Worm (Caenorhabditis elegans): ENCODE results near the gene D1005.10.
A peak's percentile ranks its signal among the peaks of the same experiment; 100 is the strongest.

Gene D1005.10

DNA sequence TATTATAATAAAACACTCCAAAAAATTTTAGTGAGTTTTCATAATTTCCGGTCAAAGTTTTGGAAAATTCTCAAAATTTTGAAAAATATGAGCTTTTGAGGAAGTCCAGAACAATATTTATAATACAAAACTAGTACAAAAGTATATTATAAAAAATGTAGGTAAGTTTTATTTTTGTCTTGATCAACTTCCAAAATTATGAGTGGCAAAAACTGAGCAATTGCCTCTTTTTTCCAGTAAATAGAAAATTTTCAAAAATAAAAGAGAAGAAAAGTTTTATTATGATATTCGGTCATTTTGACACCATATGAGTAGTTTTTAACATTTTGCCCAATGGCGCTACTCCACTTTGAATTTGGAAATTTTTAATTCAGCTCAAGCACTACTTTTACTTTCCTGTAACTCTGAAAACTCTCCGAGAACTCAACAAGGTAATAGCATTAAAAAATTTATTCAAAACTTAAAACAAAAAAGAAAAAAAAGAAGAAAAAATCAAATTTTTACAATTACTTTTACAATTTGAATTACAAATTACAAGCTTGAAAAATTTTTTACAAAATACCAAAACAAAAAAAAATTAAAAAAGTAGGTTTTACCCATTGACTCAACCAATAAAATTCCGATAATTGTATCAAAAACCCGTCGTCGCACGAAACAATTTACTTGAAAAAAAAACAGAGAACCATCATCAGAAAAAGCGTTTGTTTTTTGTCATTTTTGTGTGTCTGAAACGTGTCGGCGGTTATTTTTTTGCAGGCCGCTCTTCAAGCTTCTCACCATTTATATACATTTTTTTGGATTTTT, 17.9 kb upstream of the D1005.10 start (continued):
- TF ChIP-seq hlh-4 (tag; optimal IDR thresholded peaks at IDR 0.05) (no peak), lin-39 (tag; optimal IDR thresholded peaks at IDR 0.05) (peak; percentile 53), nhr-12 (tag; optimal IDR thresholded peaks at IDR 0.05) (no peak), vab-15 (tag; optimal IDR thresholded peaks at IDR 0.05) (peak; percentile 77), ztf-11 (tag; optimal IDR thresholded peaks at IDR 0.05) (no peak), alr-1 (tag; optimal IDR thresholded peaks at IDR 0.05; ENCODE audit: borderline replicate concordance) (no peak), unc-62 (GFP tag; optimal IDR thresholded peaks at IDR 0.05) (no peak), blmp-1 (tag; optimal IDR thresholded peaks at IDR 0.05) (no peak), ceh-63 (GFP tag; optimal IDR thresholded peaks at IDR 0.05) (no peak), snu-23 (GFP tag; optimal IDR thresholded peaks at IDR 0.05) (peak; percentile 72), ceh-88 (GFP tag; IDR thresholded peaks at IDR 0.05) (peak; percentile 87), ceh-82 (tag; optimal IDR thresholded peaks at IDR 0.05) (peak in 1 of 3 experiments; percentile 16), lin-14 (GFP tag; optimal IDR thresholded peaks at IDR 0.05) (peak; percentile 47), sptf-1 (tag; optimal IDR thresholded peaks at IDR 0.05) (no peak), mep-1 (tag; optimal IDR thresholded peaks at IDR 0.05) (peak; percentile 83), fkh-10 (GFP tag; optimal IDR thresholded peaks at IDR 0.05) (no peak), lsy-2 (tag; optimal IDR thresholded peaks at IDR 0.05) (peak; percentile 37 to 52), lin-35 (GFP tag; optimal IDR thresholded peaks at IDR 0.05) (peak in 1 of 2 experiments; percentile 73), ets-5 (GFP tag; IDR thresholded peaks at IDR 0.05) (no peak), C34B4.2 (tag; optimal IDR thresholded peaks at IDR 0.05) (peak; percentile 7), nhr-77 (tag; optimal IDR thresholded peaks at IDR 0.05) (no peak), nhr-19 (GFP tag; conservative IDR thresholded peaks at IDR 0.05) (peak; percentile 79), grh-1 (GFP tag; IDR thresholded peaks at IDR 0.05) (peak; percentile 61), isw-1 (GFP tag; IDR thresholded peaks at IDR 0.05) (peak; percentile 25; the same call in 1 of the 2 replicates), skn-1 (tag; optimal IDR thresholded peaks at IDR 0.05) (peak; percentile 94), efl-1 (optimal IDR thresholded peaks at IDR 0.05) (no peak), efl-1 (GFP tag; optimal IDR thresholded peaks at IDR 0.05 in 1 of 2) (peak in 1 of 2 experiments; percentile 93), efl-3 (GFP tag; optimal IDR thresholded peaks at IDR 0.05) (no peak), F16B12.6 (tag; optimal IDR thresholded peaks at IDR 0.05) (no peak), dsc-1 (tag; optimal IDR thresholded peaks at IDR 0.05) (no peak), rnt-1 (tag; optimal IDR thresholded peaks at IDR 0.05) (peak; percentile 55), swsn-7 (tag; optimal IDR thresholded peaks at IDR 0.05) (peak; percentile 32), ceh-8 (GFP tag; optimal IDR thresholded peaks at IDR 0.05) (no peak)

DNA sequence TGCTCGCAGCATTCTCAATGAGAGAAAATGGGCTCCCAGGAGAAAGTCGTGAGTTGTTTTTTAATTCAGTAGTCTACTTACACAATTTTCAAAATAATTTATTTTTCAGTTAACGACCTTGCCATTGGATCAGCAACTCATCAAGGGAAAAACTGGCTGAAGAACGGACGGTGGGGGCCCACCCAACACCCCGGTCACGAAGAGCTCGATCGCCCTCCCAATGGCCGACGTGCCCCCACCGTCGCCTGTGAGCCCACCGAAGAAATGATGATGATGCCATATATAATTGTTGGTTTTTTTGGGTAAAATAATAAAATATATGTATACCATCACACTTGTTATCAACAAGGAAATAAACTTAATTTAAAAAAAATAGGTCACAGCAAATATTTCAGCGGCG, 16.9 kb upstream of the D1005.10 start:
- TF ChIP-seq nhr-85 (tag), result peak; percentile 57
- TF ChIP-seq lir-3 (tag; optimal IDR thresholded peaks at IDR 0.05; ENCODE audit: poor library complexity), result no peak

DNA sequence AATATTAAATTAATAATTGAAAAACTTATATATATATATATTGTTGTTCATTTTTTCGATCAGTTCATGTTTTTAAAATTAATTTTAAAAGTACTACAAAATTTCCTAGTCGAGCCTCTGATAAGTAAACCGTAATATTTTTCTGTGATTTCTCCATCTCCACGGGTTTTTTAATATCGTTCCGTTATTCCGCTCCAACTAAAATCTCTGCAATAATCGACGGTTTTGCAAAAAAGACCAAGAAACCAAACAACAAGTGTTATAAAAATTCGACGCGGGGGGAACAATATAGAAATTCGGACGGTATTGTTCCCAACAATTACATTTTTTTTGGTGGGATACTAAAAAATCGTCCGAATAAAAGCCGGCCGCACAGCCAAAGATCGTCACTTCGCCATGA, 16.5 kb upstream of the D1005.10 start, which contains the start of gene F09E10.1:
F09E10.1 (plus strand) TSS at position 301 of the 400 bp plus-strand sequence.
- TF ChIP-seq egl-13 (tag; optimal IDR thresholded peaks at IDR 0.05), result no peak
- no peak for TF ChIP-seq ceh-82 (tag; optimal IDR thresholded peaks at IDR 0.05)
- no peak for TF ChIP-seq efl-3 (GFP tag; optimal IDR thresholded peaks at IDR 0.05)
- no peak for TF ChIP-seq jun-1 (tag; optimal IDR thresholded peaks at IDR 0.05)
- TF ChIP-seq nhr-237 (tag; optimal IDR thresholded peaks at IDR 0.05), result no peak
- TF ChIP-seq mef-2 (tag; optimal IDR thresholded peaks at IDR 0.05), result no peak
- TF ChIP-seq unc-98 (GFP tag; IDR thresholded peaks at IDR 0.05), result no peak
- no peak for TF ChIP-seq vab-15 (tag; optimal IDR thresholded peaks at IDR 0.05)
- TF ChIP-seq snpc-4 (tag; optimal IDR thresholded peaks at IDR 0.05), result no peak
- TF ChIP-seq nhr-47 (tag; optimal IDR thresholded peaks at IDR 0.05), result no peak
- TF ChIP-seq fkh-4 (tag; optimal IDR thresholded peaks at IDR 0.05; ENCODE audit: borderline replicate concordance), result no peak
- TF ChIP-seq grh-1 (GFP tag; IDR thresholded peaks at IDR 0.05), result no peak
- no peak for TF ChIP-seq lin-14 (GFP tag; optimal IDR thresholded peaks at IDR 0.05)
- TF ChIP-seq alr-1 (tag; optimal IDR thresholded peaks at IDR 0.05; ENCODE audit: borderline replicate concordance), result no peak
- TF ChIP-seq nhr-84 (tag; optimal IDR thresholded peaks at IDR 0.05), result no peak
- no peak for TF ChIP-seq lin-13 (GFP tag; optimal IDR thresholded peaks at IDR 0.05)
